Fruit fly (Drosophila melanogaster): Measurements from ENCODE around the gene CG8086.
A peak's percentile ranks its signal among the peaks of the same experiment; 100 is the strongest.

dm6 chr2L:8270916-8271315 lies 13.6 kb upstream of the CG8086 start:
- TF ChIP-seq CG3995 (GFP tag; optimal IDR thresholded peaks at IDR 0.05) (no peak), Drgx (GFP tag; IDR thresholded peaks at IDR 0.05) (peak; percentile 84), CG2678 (tag; optimal IDR thresholded peaks at IDR 0.05) (no peak), CG2120 (GFP tag; optimal IDR thresholded peaks at IDR 0.05) (no peak), h (optimal IDR thresholded peaks at IDR 0.05) (no peak)

All from whole organism, embryonic.